Fruit fly (Drosophila melanogaster) whole organism, embryonic: ENCODE results near the gene CG34281.

Source experiments
- Bdp1 ChIP-seq: fragments of 200-800 bp; sonication (Bioruptor generic); optimal IDR thresholded peaks from 3 replicates; lab custom pipeline; 2016; ENCODE audit warnings: missing biosample characterization, missing genetic modification characterization
- Bgb ChIP-seq: fragments of 200-800 bp; sonication (Bioruptor generic); IDR thresholded peaks from 2 replicates; pipeline ENCODE4 v1.3.6; 2022; ENCODE audit warnings: missing biosample characterization, missing genetic modification characterization; ENCODE audit not compliant: partially characterized antibody
- CG10979 ChIP-seq: fragments of 200-800 bp; sonication (Bioruptor generic); optimal IDR thresholded peaks from 2 replicates; lab custom pipeline; 2018; ENCODE audit warnings: missing biosample characterization, mild to moderate bottlenecking, missing genetic modification characterization, moderate library complexity
- CG1233 ChIP-seq: fragments of 200-800 bp; sonication (Bioruptor generic); optimal IDR thresholded peaks from 4 replicates; lab custom pipeline; 2018; ENCODE audit warnings: missing biosample characterization, mild to moderate bottlenecking, missing genetic modification characterization
- CG12744 ChIP-seq: fragments of 200-800 bp; sonication (Bioruptor generic); optimal IDR thresholded peaks from 2 replicates; lab custom pipeline; 2016; ENCODE audit warnings: missing biosample characterization, missing genetic modification characterization
- CG12942 ChIP-seq: fragments of 200-800 bp; sonication (Bioruptor generic); optimal IDR thresholded peaks from 3 replicates; lab custom pipeline; 2016; ENCODE audit warnings: missing biosample characterization, missing genetic modification characterization
- CG14860 ChIP-seq: fragments of 200-800 bp; sonication (Bioruptor generic); IDR thresholded peaks from 3 replicates; pipeline ENCODE4 v1.3.6; 2022; ENCODE audit warnings: missing biosample characterization, missing genetic modification characterization; ENCODE audit not compliant: partially characterized antibody
- CG1603 ChIP-seq: fragments of 200-800 bp; sonication (Bioruptor generic); optimal IDR thresholded peaks from 2 replicates; lab custom pipeline; 2019; ENCODE audit warnings: missing biosample characterization, mild to moderate bottlenecking, missing genetic modification characterization, moderate library complexity
- CG16813 ChIP-seq: fragments of 200-800 bp; sonication (Bioruptor generic); IDR thresholded peaks from 3 replicates; pipeline ENCODE4 v1.3.6; 2022; ENCODE audit warnings: missing biosample characterization, missing genetic modification characterization; ENCODE audit not compliant: partially characterized antibody
- CG18011 ChIP-seq: fragments of 200-800 bp; sonication (Bioruptor generic); optimal IDR thresholded peaks from 2 replicates; lab custom pipeline; 2017; ENCODE audit warnings: missing biosample characterization, missing genetic modification characterization, mild to moderate bottlenecking, moderate library complexity, missing genotype
- CG18262 ChIP-seq: fragments of 200-800 bp; optimal IDR thresholded peaks from 3 replicates; lab custom pipeline; 2019; ENCODE audit warnings: missing biosample characterization, mild to moderate bottlenecking, missing genetic modification characterization, moderate library complexity
- CG18476 ChIP-seq: fragments of 200-800 bp; sonication (Bioruptor generic); optimal IDR thresholded peaks from 2 replicates; lab custom pipeline; 2016; ENCODE audit warnings: missing biosample characterization, mild to moderate bottlenecking, missing genetic modification characterization
- CG18764 ChIP-seq: fragments of 200-800 bp; sonication (Bioruptor generic); optimal IDR thresholded peaks from 3 replicates; lab custom pipeline; 2016; ENCODE audit warnings: missing biosample characterization, missing genetic modification characterization
- CG2678 ChIP-seq: fragments of 200-800 bp; sonication (Bioruptor generic); optimal IDR thresholded peaks from 3 replicates; lab custom pipeline; 2019; ENCODE audit warnings: missing biosample characterization, mild to moderate bottlenecking, missing genetic modification characterization, moderate library complexity
- CG31365 ChIP-seq: fragments of 200-800 bp; sonication (Bioruptor generic); optimal IDR thresholded peaks from 2 replicates; lab custom pipeline; 2018; ENCODE audit warnings: missing biosample characterization, mild to moderate bottlenecking, missing genetic modification characterization
- CG3726 ChIP-seq: fragments of 200-800 bp; sonication (Bioruptor generic); IDR thresholded peaks from 3 replicates; pipeline ENCODE4, ENCODE4 v1.3.6; 2022; ENCODE audit warnings: missing biosample characterization, missing genetic modification characterization
- CG6791 ChIP-seq: fragments of 200-800 bp; sonication (Bioruptor generic); IDR thresholded peaks from 3 replicates; pipeline ENCODE4 v1.3.6; 2022; ENCODE audit warnings: missing biosample characterization, missing genetic modification characterization; ENCODE audit not compliant: partially characterized antibody
- CG7963 ChIP-seq: fragments of 200-800 bp; sonication (Bioruptor generic); IDR thresholded peaks from 3 replicates; pipeline ENCODE4 v1.3.6; 2022; ENCODE audit warnings: missing biosample characterization, missing genetic modification characterization; ENCODE audit not compliant: partially characterized antibody
- Dll ChIP-seq: fragments of 200-800 bp; sonication (Bioruptor generic); IDR thresholded peaks from 4 replicates; pipeline ENCODE4 v1.3.6; 2022; ENCODE audit warnings: missing biosample characterization, missing genetic modification characterization; ENCODE audit not compliant: partially characterized antibody
- ERR ChIP-seq: fragments of 200-800 bp; sonication (Bioruptor generic); optimal IDR thresholded peaks from 2 replicates; lab custom pipeline; 2016; ENCODE audit warnings: missing biosample characterization, missing genetic modification characterization
- Oli ChIP-seq: fragments of 200-800 bp; sonication (Bioruptor generic); optimal IDR thresholded peaks from 2 replicates; lab custom pipeline; 2018; ENCODE audit warnings: missing biosample characterization, mild to moderate bottlenecking, missing genetic modification characterization, moderate library complexity
- Opbp ChIP-seq: fragments of 200-800 bp; sonication (Bioruptor generic); IDR thresholded peaks from 3 replicates; pipeline ENCODE4 v1.3.6; 2022; ENCODE audit warnings: missing biosample characterization, missing genetic modification characterization; ENCODE audit not compliant: partially characterized antibody
- Poxn ChIP-seq: fragments of 200-800 bp; sonication (Bioruptor generic); IDR thresholded peaks from 2 replicates; pipeline ENCODE4 v1.3.6; 2022; ENCODE audit warnings: missing biosample characterization, missing genetic modification characterization
- amos ChIP-seq: fragments of 200-800 bp; sonication (Bioruptor generic); IDR thresholded peaks from 2 replicates; pipeline ENCODE4 v1.3.6; 2022; ENCODE audit warnings: missing biosample characterization, missing genetic modification characterization; ENCODE audit not compliant: partially characterized antibody
- bbx ChIP-seq: fragments of 200-800 bp; sonication (Bioruptor generic); IDR thresholded peaks from 2 replicates; pipeline ENCODE4 v1.3.6; 2022; ENCODE audit warnings: missing biosample characterization, missing genetic modification characterization; ENCODE audit not compliant: partially characterized antibody
- chinmo ChIP-seq: fragments of 200-800 bp; sonication (Bioruptor generic); IDR thresholded peaks from 4 replicates; pipeline ENCODE4 v1.3.6; 2022; ENCODE audit warnings: missing biosample characterization, missing genetic modification characterization; ENCODE audit not compliant: partially characterized antibody
- cwo ChIP-seq: fragments of 200-800 bp; sonication (Bioruptor generic); optimal IDR thresholded peaks from 3 replicates; lab custom pipeline; 2017; ENCODE audit warnings: missing biosample characterization, missing genetic modification characterization, mild to moderate bottlenecking, moderate library complexity, missing genetic modification reagents
- dan ChIP-seq: fragments of 200-800 bp; sonication (Bioruptor generic); IDR thresholded peaks from 2 replicates; pipeline ENCODE4 v1.3.6; 2022; ENCODE audit warnings: missing biosample characterization, missing genetic modification characterization
- dati ChIP-seq: fragments of 200-800 bp; sonication (Bioruptor generic); IDR thresholded peaks from 2 replicates; pipeline ENCODE4 v1.3.6; 2022; ENCODE audit warnings: missing biosample characterization, missing genetic modification characterization
- emc ChIP-seq: fragments of 200-800 bp; sonication (Bioruptor generic); optimal IDR thresholded peaks from 2 replicates; lab custom pipeline; 2016; ENCODE audit warnings: missing biosample characterization, missing genetic modification characterization
- eve ChIP-seq, 2 experiments: fragments of >200 bp; optimal IDR thresholded peaks; 2 replicates each; lab custom pipeline; 2017; ENCODE audit warnings: missing biosample characterization in 2 of 2, missing genetic modification characterization in 2 of 2
- exex ChIP-seq: fragments of 200-800 bp; sonication (Bioruptor generic); optimal IDR thresholded peaks from 4 replicates; lab custom pipeline; 2018; ENCODE audit warnings: missing biosample characterization, mild to moderate bottlenecking, missing genetic modification characterization, moderate library complexity
- gem ChIP-seq: fragments of 200-800 bp; sonication (Bioruptor generic); optimal IDR thresholded peaks from 2 replicates; lab custom pipeline; 2019; ENCODE audit warnings: missing biosample characterization, mild to moderate bottlenecking, missing genetic modification characterization, moderate library complexity
- gsb ChIP-seq: fragments of 200-800 bp; sonication (Bioruptor generic); IDR thresholded peaks from 2 replicates; pipeline ENCODE4 v1.3.6; 2022; ENCODE audit warnings: missing biosample characterization, missing genetic modification characterization
- hkb ChIP-seq, 2 experiments: fragments of 200-800 bp in 1 of 2; fragments of >200 bp in 1 of 2; sonication (Bioruptor generic) in 1 of 2; IDR thresholded peaks in 1 of 2; optimal IDR thresholded peaks in 1 of 2; 2 replicates each; pipeline versions ENCODE4 v1.3.6 to Lab custom; 2017 to 2022; ENCODE audit warnings: missing biosample characterization in 1 of 2, missing genetic modification characterization in 1 of 2
- lab ChIP-seq: fragments of 200-800 bp; sonication (Bioruptor generic); optimal IDR thresholded peaks from 3 replicates; lab custom pipeline; 2017; ENCODE audit warnings: missing biosample characterization, missing genetic modification characterization, mild to moderate bottlenecking, moderate library complexity, missing genetic modification reagents
- lbe ChIP-seq: fragments of 200-800 bp; sonication (Bioruptor generic); optimal IDR thresholded peaks from 2 replicates; lab custom pipeline; 2016; ENCODE audit warnings: missing biosample characterization, mild to moderate bottlenecking, missing genetic modification characterization
- nerfin-1 ChIP-seq: fragments of 200-800 bp; sonication (Bioruptor generic); optimal IDR thresholded peaks from 3 replicates; lab custom pipeline; 2019; ENCODE audit warnings: missing biosample characterization, mild to moderate bottlenecking, missing genetic modification characterization, moderate library complexity
- sens ChIP-seq: fragments of 200-800 bp; sonication (Bioruptor generic); peaks from one replicate; lab custom pipeline; 2016; ENCODE audit warnings: missing biosample characterization, missing genetic modification characterization
- shn ChIP-seq: fragments of 200-800 bp; sonication (Bioruptor generic); optimal IDR thresholded peaks from 3 replicates; lab custom pipeline; 2016; ENCODE audit warnings: missing biosample characterization, missing genetic modification characterization
- sima ChIP-seq: fragments of 200-800 bp; sonication (Bioruptor generic); optimal IDR thresholded peaks from 2 replicates; lab custom pipeline; 2016; ENCODE audit warnings: missing biosample characterization, missing genetic modification characterization
- tin ChIP-seq: fragments of 200-800 bp; sonication (Bioruptor generic); optimal IDR thresholded peaks from 3 replicates; lab custom pipeline; 2016; ENCODE audit warnings: missing biosample characterization, missing genetic modification characterization
- tio ChIP-seq: fragments of 200-800 bp; sonication (Bioruptor generic); optimal IDR thresholded peaks from 2 replicates; lab custom pipeline; 2017; ENCODE audit warnings: missing biosample characterization, missing genetic modification characterization, inconsistent platforms
- tna ChIP-seq: fragments of 200-800 bp; sonication (Bioruptor generic); IDR thresholded peaks from 2 replicates; pipeline ENCODE4 v1.3.6; 2022; ENCODE audit warnings: missing biosample characterization, missing genetic modification characterization; ENCODE audit not compliant: partially characterized antibody
- ttk ChIP-seq: fragments of 200-800 bp; sonication (Bioruptor generic); IDR thresholded peaks from 2 replicates; pipeline ENCODE4 v2.1.2; 2022; ENCODE audit warnings: missing biosample characterization, missing genetic modification characterization

The CG34281 gene

dm6 chr3R:17619726-17620282 is 7.1 kb downstream of the CG34281 start (continued):
- peak; percentile 23 for TF ChIP-seq CG2678 (tag; lab: Kevin White, UChicago)
- TF ChIP-seq CG18764 (GFP tag; lab: Kevin White, UChicago) = no peak
- peak; percentile 25 for TF ChIP-seq CG31365 (tag; lab: Kevin White, UChicago)
- TF ChIP-seq sima (GFP tag; lab: Kevin White, UChicago) = no peak
- no peak for TF ChIP-seq tio (GFP tag; lab: Kevin White, UChicago)
- peak; percentile 0 for TF ChIP-seq lab

- TF ChIP-seq CG14860 (GFP tag; lab: Robert Waterston, UW) (no peak), lbe (no peak), CG1603 (no peak), CG3726 (GFP tag; lab: Robert Waterston, UW) (no peak), Bdp1 (GFP tag; lab: Kevin White, UChicago) (peak; percentile 96), exex (tag; lab: Kevin White, UChicago) (no peak), CG16813 (peak; percentile 54; the same call in 2 of the 3 replicates), CG12744 (no peak), CG18476 (GFP tag; lab: Kevin White, UChicago) (no peak), hkb (optimal IDR thresholded peaks at IDR 0.05; lab: Kevin White, UChicago) (no peak), hkb (GFP tag; IDR thresholded peaks at IDR 0.05; lab: Robert Waterston, UW) (0 out of 2 replicates have a peak, but pooled peaks have one; percentile 13), Bgb (GFP tag; lab: Robert Waterston, UW) (peak; percentile 40), Oli (tag; lab: Kevin White, UChicago) (no peak), bbx (GFP tag; lab: Robert Waterston, UW) (peak; percentile 53), ERR (GFP tag; lab: Kevin White, UChicago) (no peak), sens (GFP tag; lab: Kevin White, UChicago) (peak; percentile 48), nerfin-1 (tag; lab: Kevin White, UChicago) (no peak), cwo (no peak), Opbp (GFP tag; lab: Robert Waterston, UW) (peak; percentile 32; the same call in 2 of the 3 replicates), shn (GFP tag; lab: Kevin White, UChicago) (no peak), amos (GFP tag; lab: Robert Waterston, UW) (peak; percentile 65; the same call in 1 of the 2 replicates), ttk (GFP tag; lab: Robert Waterston, UW) (no peak), chinmo (GFP tag; lab: Robert Waterston, UW) (no peak)
Observed at dm6 chr3R:17622062-17622766, 9.5 kb downstream of the CG34281 start, which contains the start of gene CG14323. Gene CG14323, minus strand, starts transcription at chr3R:17622112.

dm6 chr3R:17624549-17624948 is 11.9 kb downstream of the CG34281 start:
- TF ChIP-seq emc (GFP tag; lab: Kevin White, UChicago) (no peak), CG12942 (GFP tag; lab: Kevin White, UChicago) (no peak), CG7963 (peak; percentile 71), Dll (GFP tag; lab: Robert Waterston, UW) (peak; percentile 61; the same call in 3 of the 4 replicates), CG18011 (GFP tag; lab: Kevin White, UChicago) (no peak), CG18262 (tag; lab: Kevin White, UChicago) (no peak), CG10979 (tag; lab: Kevin White, UChicago) (no peak), dati (GFP tag; lab: Robert Waterston, UW) (no peak), Poxn (GFP tag; lab: Robert Waterston, UW) (no peak), tna (GFP tag; lab: Robert Waterston, UW) (peak; percentile 79), gem (tag; lab: Kevin White, UChicago) (no peak), eve (GFP tag; optimal IDR thresholded peaks at IDR 0.05; lab: Kevin White, UChicago) (no peak), dan (GFP tag; lab: Robert Waterston, UW) (no peak), gsb (GFP tag; lab: Robert Waterston, UW) (no peak), CG16813 (peak; percentile 85), CG1233 (GFP tag; lab: Kevin White, UChicago) (no peak), CG6791 (GFP tag; lab: Robert Waterston, UW) (peak; percentile 87), exex (tag; lab: Kevin White, UChicago) (peak; percentile 59), tin (GFP tag; lab: Kevin White, UChicago) (no peak)
